Fruit fly (Drosophila melanogaster): ENCODE data around the gene Ho.

Ho gene

DNA sequence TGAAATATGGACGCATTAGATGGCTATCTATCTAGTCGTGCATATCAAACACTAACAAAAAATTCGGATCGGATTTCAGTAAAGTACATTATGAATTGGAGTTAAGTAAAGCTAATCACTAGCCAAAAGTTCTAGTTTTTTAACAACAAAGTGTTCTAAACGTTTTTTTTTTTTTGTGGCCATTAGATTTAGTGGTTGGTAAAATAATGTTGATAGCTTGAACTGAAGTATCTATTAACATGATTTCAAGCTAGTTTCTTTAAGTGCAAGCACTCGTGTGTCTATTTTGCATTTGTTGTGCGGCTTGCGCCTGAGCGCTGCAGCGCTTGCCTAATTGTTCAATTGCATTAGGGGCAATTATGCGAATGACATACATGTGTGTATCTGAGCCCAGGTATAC is 16.9 kb upstream of the Ho start (continued):
- TF ChIP-seq CG34224 (GFP tag; IDR thresholded peaks at IDR 0.05; ENCODE audit: partially characterized antibody): no peak
- no peak for TF ChIP-seq Abd-B (GFP tag; optimal IDR thresholded peaks at IDR 0.05)
- TF ChIP-seq CG5953 (GFP tag; IDR thresholded peaks at IDR 0.05): 0 out of 2 replicates have a peak, but pooled peaks have one; percentile 51
- TF ChIP-seq gce (GFP tag; IDR thresholded peaks at IDR 0.05): no peak
- no peak for TF ChIP-seq CG11093 (GFP tag; IDR thresholded peaks at IDR 0.05)
- TF ChIP-seq ems (GFP tag; optimal IDR thresholded peaks at IDR 0.05): no peak
- peak; percentile 34 for TF ChIP-seq CG17359 (tag; optimal IDR thresholded peaks at IDR 0.05)
- TF ChIP-seq schlank (tag; optimal IDR thresholded peaks at IDR 0.05): no peak
- no peak for TF ChIP-seq CG13287 (GFP tag; IDR thresholded peaks at IDR 0.05; ENCODE audit: partially characterized antibody)
- TF ChIP-seq Sox102F (GFP tag; optimal IDR thresholded peaks at IDR 0.05): peak; percentile 27
- no peak for TF ChIP-seq Doc3 (GFP tag; IDR thresholded peaks at IDR 0.05; ENCODE audit: partially characterized antibody)
- TF ChIP-seq Fer1 (GFP tag; optimal IDR thresholded peaks at IDR 0.05): no peak
- TF ChIP-seq Xrp1 (GFP tag; IDR thresholded peaks at IDR 0.05): peak; percentile 14; the same call in 1 of the 2 replicates
- TF ChIP-seq row (GFP tag; IDR thresholded peaks at IDR 0.05): 0 out of 3 replicates have a peak, but pooled peaks have one; percentile 14
- TF ChIP-seq nerfin-2 (GFP tag; IDR thresholded peaks at IDR 0.05; ENCODE audit: partially characterized antibody): no peak
- peak; percentile 26 for TF ChIP-seq CG11504 (tag; optimal IDR thresholded peaks at IDR 0.05)
- TF ChIP-seq insv (GFP tag; optimal IDR thresholded peaks at IDR 0.05): no peak
- peak; percentile 4 for TF ChIP-seq grn (GFP tag; optimal IDR thresholded peaks at IDR 0.05)
- no peak for TF ChIP-seq peb (GFP tag; IDR thresholded peaks at IDR 0.05)
- no peak for TF ChIP-seq ab (GFP tag; optimal IDR thresholded peaks at IDR 0.05)
- no peak for TF ChIP-seq maf-S (GFP tag; optimal IDR thresholded peaks at IDR 0.05)
- no peak for TF ChIP-seq sisA (GFP tag; IDR thresholded peaks at IDR 0.05)
- TF ChIP-seq CG7372 (GFP tag; IDR thresholded peaks at IDR 0.05): no peak
- TF ChIP-seq ftz-f1 (GFP tag; optimal IDR thresholded peaks at IDR 0.05): no peak
- no peak for TF ChIP-seq CG8478 (optimal IDR thresholded peaks at IDR 0.05)
- TF ChIP-seq CG7745 (tag; optimal IDR thresholded peaks at IDR 0.05): no peak
- no peak for TF ChIP-seq CG13424 (tag; optimal IDR thresholded peaks at IDR 0.05)
- TF ChIP-seq CG2678 (tag; optimal IDR thresholded peaks at IDR 0.05): peak; percentile 9
- no peak for TF ChIP-seq cato (GFP tag; optimal IDR thresholded peaks at IDR 0.05; ENCODE audit: borderline replicate concordance)
- TF ChIP-seq CG4730 (GFP tag; IDR thresholded peaks at IDR 0.05): no peak
- peak; percentile 15 for TF ChIP-seq CG15269 (tag; optimal IDR thresholded peaks at IDR 0.05)
- peak in 1 of 2 experiments; percentile 9 for TF ChIP-seq bsh (GFP tag; optimal IDR thresholded peaks at IDR 0.05)
- TF ChIP-seq Dip3 (GFP tag; optimal IDR thresholded peaks at IDR 0.05): no peak
- no peak for TF ChIP-seq p53 (GFP tag; optimal IDR thresholded peaks at IDR 0.05)
- TF ChIP-seq phol (tag; optimal IDR thresholded peaks at IDR 0.05): peak; percentile 11
- peak in 1 of 2 experiments; percentile 4 for TF ChIP-seq chif (GFP tag; optimal IDR thresholded peaks at IDR 0.05)
- TF ChIP-seq CG6689 (GFP tag; IDR thresholded peaks at IDR 0.05): 0 out of 2 replicates have a peak, but pooled peaks have one; percentile 13
- 0 out of 2 replicates have a peak, but pooled peaks have one; percentile 6 for TF ChIP-seq esg (GFP tag; conservative IDR thresholded peaks at IDR 0.05)
- peak; percentile 4 for TF ChIP-seq CG10979 (tag; optimal IDR thresholded peaks at IDR 0.05)
- no peak for TF ChIP-seq usp (GFP tag; optimal IDR thresholded peaks at IDR 0.05)
- TF ChIP-seq CoRest (tag; optimal IDR thresholded peaks at IDR 0.05): peak; percentile 3
- no peak for TF ChIP-seq pan (optimal IDR thresholded peaks at IDR 0.05)
- peak in 1 of 2 experiments; percentile 14 for TF ChIP-seq pan (GFP tag; optimal IDR thresholded peaks at IDR 0.05 in 1 of 2, IDR thresholded peaks at IDR 0.05 in 1 of 2)
- no peak for TF ChIP-seq Lim3 (GFP tag; IDR thresholded peaks at IDR 0.05)
- TF ChIP-seq Six4 (GFP tag; optimal IDR thresholded peaks at IDR 0.05): no peak
- TF ChIP-seq CG7839 (tag; optimal IDR thresholded peaks at IDR 0.05): peak; percentile 6
- TF ChIP-seq Gsc (GFP tag; IDR thresholded peaks at IDR 0.05): no peak
- TF ChIP-seq CG33557 (GFP tag; optimal IDR thresholded peaks at IDR 0.05): no peak
- 0 out of 3 replicates have a peak, but pooled peaks have one; percentile 37 for TF ChIP-seq CG17361 (GFP tag; IDR thresholded peaks at IDR 0.05)
- TF ChIP-seq CG4707 (GFP tag; optimal IDR thresholded peaks at IDR 0.05): no peak
- TF ChIP-seq h (optimal IDR thresholded peaks at IDR 0.05): no peak
